Fruit fly (Drosophila melanogaster): Measurements from ENCODE around the gene ssp6.

DNA sequence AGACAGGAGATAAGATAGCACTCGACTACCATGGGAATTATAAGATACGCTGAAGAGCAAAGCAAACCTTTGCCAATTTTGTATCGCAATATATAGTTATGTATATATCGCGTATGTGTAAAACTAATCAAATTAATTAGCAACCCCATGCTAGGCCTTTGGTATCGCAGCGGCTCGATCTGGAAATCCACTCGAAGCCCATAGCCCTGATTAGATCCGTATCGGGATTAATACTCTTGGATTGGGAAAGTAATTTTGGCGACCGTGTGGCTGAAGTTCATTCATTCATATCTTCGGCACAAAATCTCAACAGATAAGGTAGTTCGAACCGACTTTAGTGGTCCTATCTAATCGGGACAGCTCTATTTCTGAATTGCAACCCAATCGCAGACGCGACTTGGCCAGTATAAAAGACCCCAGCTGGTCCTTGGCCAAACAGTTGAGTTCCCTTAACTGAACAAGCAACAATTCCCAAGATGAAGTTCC lies 37.8 kb upstream of the ssp6 start, which contains the start of gene Jon65Aiv:
- TF ChIP-seq CG8159 (tag; optimal IDR thresholded peaks at IDR 0.05) = no peak
- TF ChIP-seq CG9948 (tag; optimal IDR thresholded peaks at IDR 0.05) = no peak
- TF ChIP-seq Pif1A (GFP tag; optimal IDR thresholded peaks at IDR 0.05) = no peak
- TF ChIP-seq D1 (tag; optimal IDR thresholded peaks at IDR 0.05) = no peak
- TF ChIP-seq CG10348 (GFP tag; IDR thresholded peaks at IDR 0.05) = no peak
- no peak for TF ChIP-seq Snoo (tag; optimal IDR thresholded peaks at IDR 0.05)
- no peak for TF ChIP-seq CG13204 (GFP tag; optimal IDR thresholded peaks at IDR 0.05)
- TF ChIP-seq CG12605 (GFP tag; IDR thresholded peaks at IDR 0.05) = no peak
- no peak for TF ChIP-seq CG4496 (GFP tag; IDR thresholded peaks at IDR 0.05)
- TF ChIP-seq rn (GFP tag; IDR thresholded peaks at IDR 0.05) = no peak
